Fruit fly (Drosophila melanogaster) whole organism, prepupa: ENCODE results near the gene CG8034.

Experiments
- CG11902 ChIP-seq: fragments of 200-800 bp; sonication (Bioruptor generic); optimal IDR thresholded peaks from 3 replicates; lab custom pipeline; 2016; ENCODE audit warnings: missing biosample characterization, missing genetic modification characterization
- CG3919 ChIP-seq: fragments of 200-800 bp; sonication (Bioruptor generic); optimal IDR thresholded peaks from 3 replicates; lab custom pipeline; 2016; ENCODE audit warnings: missing biosample characterization, missing genetic modification characterization
- CG4318 ChIP-seq: fragments of 200-800 bp; sonication (Bioruptor generic); optimal IDR thresholded peaks from 3 replicates; lab custom pipeline; 2017; ENCODE audit warnings: missing biosample characterization, mild to moderate bottlenecking, missing genetic modification characterization
- CG6163 ChIP-seq: fragments of 200-800 bp; sonication (Bioruptor generic); IDR thresholded peaks from 3 replicates; pipeline ENCODE4 v1.3.6; 2022; ENCODE audit warnings: missing biosample characterization, missing genetic modification characterization
- CG6276 ChIP-seq: fragments of 200-800 bp; sonication (Bioruptor generic); optimal IDR thresholded peaks from 2 replicates; lab custom pipeline; 2017; ENCODE audit warnings: missing biosample characterization, mild to moderate bottlenecking, missing genetic modification characterization
- CG7368 ChIP-seq: fragments of 200-800 bp; sonication (Bioruptor generic); optimal IDR thresholded peaks from 3 replicates; lab custom pipeline; 2016; ENCODE audit warnings: missing biosample characterization, missing genetic modification characterization
- CG8119 ChIP-seq: fragments of 200-800 bp; sonication (Bioruptor generic); IDR thresholded peaks from 3 replicates; pipeline ENCODE4 v1.3.6; 2022; ENCODE audit warnings: missing biosample characterization, missing genetic modification characterization
- CG9139 ChIP-seq: fragments of 200-800 bp; sonication (Bioruptor generic); optimal IDR thresholded peaks from 3 replicates; lab custom pipeline; 2017; ENCODE audit warnings: missing biosample characterization, mild to moderate bottlenecking, missing genetic modification characterization
- Eip78C ChIP-seq: fragments of 200-800 bp; sonication (Bioruptor generic); peaks from one replicate; lab custom pipeline; 2016; ENCODE audit warnings: missing biosample characterization, missing genetic modification characterization
- Eip93F ChIP-seq: fragments of 200-800 bp; sonication (Bioruptor generic); optimal IDR thresholded peaks from 2 replicates; lab custom pipeline; 2016; ENCODE audit warnings: missing biosample characterization, mild to moderate bottlenecking, missing genetic modification characterization
- Ets21C ChIP-seq: fragments of 200-800 bp; sonication (Bioruptor generic); optimal IDR thresholded peaks from 3 replicates; lab custom pipeline; 2016; ENCODE audit warnings: missing biosample characterization, missing genetic modification characterization
- Hr38 ChIP-seq: sonication (Bioruptor generic); optimal IDR thresholded peaks from 2 replicates; lab custom pipeline; 2016; ENCODE audit warnings: missing biosample characterization, missing genetic modification characterization
- Hr39 ChIP-seq: fragments of 200-800 bp; sonication (Bioruptor generic); optimal IDR thresholded peaks from 2 replicates; lab custom pipeline; 2016; ENCODE audit warnings: missing biosample characterization, missing genetic modification characterization
- Smox ChIP-seq: fragments of 200-800 bp; sonication (Bioruptor generic); optimal IDR thresholded peaks from 3 replicates; lab custom pipeline; 2016; ENCODE audit warnings: missing biosample characterization, missing genetic modification characterization
- achi ChIP-seq: fragments of 200-800 bp; sonication (Bioruptor generic); optimal IDR thresholded peaks from 3 replicates; lab custom pipeline; 2016; ENCODE audit warnings: missing biosample characterization, missing genetic modification characterization
- dsx ChIP-seq: fragments of 200-800 bp; optimal IDR thresholded peaks from 3 replicates; lab custom pipeline; 2019; ENCODE audit warnings: missing biosample characterization, mild to moderate bottlenecking, missing genetic modification characterization, moderate library complexity; ENCODE audit not compliant: poor library complexity, severe bottlenecking
- fd85E ChIP-seq: fragments of 200-800 bp; sonication (Bioruptor generic); optimal IDR thresholded peaks from 3 replicates; lab custom pipeline; 2016; ENCODE audit warnings: missing biosample characterization, missing genetic modification characterization
- fkh ChIP-seq: fragments of 200-800 bp; sonication (Bioruptor generic); optimal IDR thresholded peaks from 3 replicates; lab custom pipeline; 2017; ENCODE audit warnings: missing biosample characterization, mild to moderate bottlenecking, missing genetic modification characterization, moderate library complexity
- salr ChIP-seq, 2 experiments: fragments of 200-800 bp; sonication (Bioruptor generic); optimal IDR thresholded peaks; 3 replicates each; lab custom pipeline; 2016 to 2018; ENCODE audit warnings: missing biosample characterization in 2 of 2, missing genetic modification characterization in 2 of 2, mild to moderate bottlenecking in 1 of 2
- svp ChIP-seq: fragments of 200-800 bp; sonication (Bioruptor generic); peaks from one replicate; lab custom pipeline; 2016; ENCODE audit warnings: missing biosample characterization, missing genetic modification characterization
- topi ChIP-seq: fragments of 200-800 bp; sonication (Bioruptor generic); optimal IDR thresholded peaks from 3 replicates; lab custom pipeline; 2016; ENCODE audit warnings: missing biosample characterization, missing genetic modification characterization
- vri ChIP-seq: fragments of 200-800 bp; sonication (Bioruptor generic); optimal IDR thresholded peaks from 3 replicates; lab custom pipeline; 2016; ENCODE audit warnings: missing biosample characterization, mild to moderate bottlenecking, missing genetic modification characterization

Gene CG8034

dm6 chrX:19241790-19242373, 56.1 kb downstream of the CG8034 start, which contains the start of gene CG14196:
CG14196 (minus strand) TSS chrX:19241840.
- peak; percentile 79 for TF ChIP-seq svp (GFP tag; lab: Kevin White, UChicago)
- no peak for TF ChIP-seq Hr39
- no peak for TF ChIP-seq fkh
- no peak for TF ChIP-seq topi
- TF ChIP-seq CG9139: no peak
- no peak for TF ChIP-seq salr (GFP tag; optimal IDR thresholded peaks at IDR 0.05; lab: Kevin White, UChicago)
- no peak for TF ChIP-seq Ets21C (GFP tag; lab: Kevin White, UChicago)
- TF ChIP-seq achi: no peak
- TF ChIP-seq CG8119 (GFP tag; lab: Robert Waterston, UW): no peak
- TF ChIP-seq Eip78C (GFP tag; lab: Kevin White, UChicago): peak; percentile 52
- peak; percentile 5 for TF ChIP-seq vri (GFP tag; lab: Kevin White, UChicago)
- TF ChIP-seq CG11902 (GFP tag; lab: Kevin White, UChicago): no peak

- no peak for TF ChIP-seq Eip93F (GFP tag; lab: Kevin White, UChicago)
Observed at dm6 chrX:19240230-19240839, 57.6 kb downstream of the CG8034 start.

- no peak for TF ChIP-seq CG4318 (GFP tag; lab: Kevin White, UChicago)
- TF ChIP-seq CG6163 (GFP tag; lab: Robert Waterston, UW): no peak
- TF ChIP-seq Ets21C (GFP tag; lab: Kevin White, UChicago): no peak
- TF ChIP-seq CG7368 (GFP tag; lab: Kevin White, UChicago): no peak
- TF ChIP-seq dsx (GFP tag; lab: Kevin White, UChicago): no peak
- TF ChIP-seq CG3919 (GFP tag; lab: Kevin White, UChicago): no peak
- no peak for TF ChIP-seq CG11902 (GFP tag; lab: Kevin White, UChicago)
- no peak for TF ChIP-seq CG6276 (GFP tag; lab: Kevin White, UChicago)
- TF ChIP-seq svp (GFP tag; lab: Kevin White, UChicago): no peak
- TF ChIP-seq Hr38 (GFP tag; lab: Kevin White, UChicago): no peak
- no peak for TF ChIP-seq Smox (GFP tag; lab: Kevin White, UChicago)
- TF ChIP-seq fd85E (GFP tag; lab: Kevin White, UChicago): no peak
Observed at dm6 chrX:19239365-19239764, 58.6 kb downstream of the CG8034 start.

- TF ChIP-seq svp (GFP tag; lab: Kevin White, UChicago): peak; percentile 91
- TF ChIP-seq CG3919 (GFP tag; lab: Kevin White, UChicago): no peak
Observed at dm6 chrX:19238613-19239012, 59.3 kb downstream of the CG8034 start.
